Fruit fly (Drosophila melanogaster): ENCODE measurements around the gene shams.

shams gene

DNA sequence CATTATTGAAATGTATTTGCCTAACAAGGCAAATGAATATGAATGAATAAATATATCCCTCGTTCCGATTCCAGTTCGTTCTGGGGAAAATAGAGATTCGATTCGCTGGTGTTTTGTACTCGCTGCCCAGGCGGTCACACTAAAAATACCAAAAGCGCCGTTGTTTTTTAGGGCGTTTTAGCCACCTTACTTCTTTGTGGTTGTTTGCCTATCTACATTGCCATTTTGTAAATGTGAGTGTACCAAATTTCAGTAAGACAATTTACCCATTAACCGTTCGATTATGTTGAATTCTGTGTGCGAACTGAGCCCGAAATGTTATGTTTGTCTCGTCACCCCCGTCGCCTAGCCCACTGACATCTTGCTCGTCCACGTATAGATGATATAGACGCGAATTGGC is 23.1 kb upstream of the shams start, which contains the start of the genes CG33095 and CG33096:
Gene CG33095 (plus strand): TSS at position 187 of the 400 bp plus-strand sequence.
Gene CG33096 (plus strand): TSS at position 187 of the 400 bp plus-strand sequence.
- TF ChIP-seq bab1 (GFP tag; optimal IDR thresholded peaks at IDR 0.05) (no peak), Clk (GFP tag; optimal IDR thresholded peaks at IDR 0.05) (no peak), cnc (optimal IDR thresholded peaks at IDR 0.05) (no peak), pad (GFP tag; optimal IDR thresholded peaks at IDR 0.05) (no peak), CG1620 (GFP tag; optimal IDR thresholded peaks at IDR 0.05) (peak; percentile 21)

DNA sequence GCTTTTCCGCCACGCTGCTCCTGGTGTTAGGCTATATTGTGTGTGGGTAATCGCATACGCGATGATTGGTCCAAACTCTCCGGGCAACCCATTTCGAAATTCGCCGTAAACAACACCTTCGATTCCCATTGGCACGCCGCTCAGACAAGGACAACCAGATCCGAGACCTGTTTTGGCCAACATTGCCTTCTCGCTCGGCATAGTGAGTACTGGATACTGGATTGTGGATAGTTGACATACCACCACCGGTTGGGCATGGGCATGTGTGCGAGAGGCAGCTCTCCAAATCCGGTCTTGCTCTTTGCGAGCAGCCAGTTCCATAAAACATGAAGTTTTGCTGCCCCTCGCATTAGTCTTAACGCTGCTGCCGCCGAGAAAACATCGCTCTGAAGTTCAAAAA is 20.2 kb upstream of the shams start, which contains the start of gene fd96Cb:
Gene fd96Cb (plus strand): TSS at position 374 of the 400 bp plus-strand sequence.
- TF ChIP-seq CG7101 (tag; optimal IDR thresholded peaks at IDR 0.05): no peak
- no peak for TF ChIP-seq pad (GFP tag; optimal IDR thresholded peaks at IDR 0.05)
- TF ChIP-seq tj (GFP tag; optimal IDR thresholded peaks at IDR 0.05): no peak
- no peak for TF ChIP-seq bab1 (GFP tag; optimal IDR thresholded peaks at IDR 0.05)
- TF ChIP-seq Hr96 (GFP tag; optimal IDR thresholded peaks at IDR 0.05): no peak
- no peak for TF ChIP-seq cic (GFP tag; optimal IDR thresholded peaks at IDR 0.05)
- TF ChIP-seq Mnt (GFP tag; optimal IDR thresholded peaks at IDR 0.05): no peak
- TF ChIP-seq CG11617 (GFP tag; optimal IDR thresholded peaks at IDR 0.05): no peak
- no peak for TF ChIP-seq CG33017 (tag; optimal IDR thresholded peaks at IDR 0.05)
- TF ChIP-seq Crg-1 (GFP tag; optimal IDR thresholded peaks at IDR 0.05): no peak
- no peak for TF ChIP-seq CG7045 (GFP tag; optimal IDR thresholded peaks at IDR 0.05)
- TF ChIP-seq CG5204 (GFP tag; optimal IDR thresholded peaks at IDR 0.05): no peak
- TF ChIP-seq cnc (optimal IDR thresholded peaks at IDR 0.05): no peak
- no peak for TF ChIP-seq CG12768 (GFP tag; optimal IDR thresholded peaks at IDR 0.05)
- no peak for TF ChIP-seq kay (GFP tag; ENCODE audit: borderline replicate concordance)
- no peak for TF ChIP-seq CG14711 (tag; optimal IDR thresholded peaks at IDR 0.05)
- no peak for TF ChIP-seq toe (GFP tag; optimal IDR thresholded peaks at IDR 0.05)
- TF ChIP-seq Clk (GFP tag; optimal IDR thresholded peaks at IDR 0.05): no peak

DNA sequence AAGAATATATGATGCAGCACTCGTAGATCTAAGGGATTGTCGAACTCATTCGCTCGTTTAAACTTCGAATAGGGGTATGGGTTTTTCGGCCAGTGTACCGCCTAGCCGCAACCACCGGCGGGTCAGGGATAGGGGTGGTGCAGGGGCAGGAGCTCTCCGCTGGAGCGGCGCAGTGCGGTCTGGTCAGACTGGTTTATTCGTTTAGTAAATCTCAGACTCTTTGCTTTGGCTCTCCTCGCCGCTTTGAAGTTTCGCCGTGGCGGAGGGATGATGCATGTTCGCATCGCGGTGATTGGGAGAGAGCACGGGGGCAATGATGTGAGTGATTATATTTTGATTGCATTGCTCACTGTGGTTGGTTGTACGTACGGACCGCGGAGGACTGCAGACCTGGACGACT is 7.9 kb upstream of the shams start, which contains the start of gene fd96Ca:
Gene fd96Ca (plus strand): TSS at position 337 of the 400 bp plus-strand sequence.
- no peak for TF ChIP-seq CG5204 (GFP tag; optimal IDR thresholded peaks at IDR 0.05)
- no peak for TF ChIP-seq CG7045 (GFP tag; optimal IDR thresholded peaks at IDR 0.05)

DNA sequence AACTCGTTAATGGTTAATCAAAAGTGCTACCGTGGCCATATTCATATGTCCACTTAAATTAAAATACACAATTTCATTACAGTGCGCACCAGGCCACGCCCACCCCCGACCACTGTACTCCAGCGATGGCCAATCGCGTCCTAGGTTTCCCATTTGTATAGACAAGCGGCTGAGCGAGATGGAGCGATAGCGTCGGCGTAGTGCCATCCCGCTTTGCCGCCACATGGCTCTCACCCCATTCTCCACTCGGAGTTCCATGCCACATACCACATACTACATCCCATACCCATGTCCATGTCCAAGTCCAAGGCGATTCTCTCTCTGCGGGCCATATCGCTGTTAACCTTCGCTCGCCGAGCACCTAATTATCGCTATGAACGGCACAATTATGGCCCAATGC is 6.0 kb upstream of the shams start:
- TF ChIP-seq Clk (GFP tag; optimal IDR thresholded peaks at IDR 0.05): no peak
- TF ChIP-seq tj (GFP tag; optimal IDR thresholded peaks at IDR 0.05): no peak
- TF ChIP-seq CG11617 (GFP tag; optimal IDR thresholded peaks at IDR 0.05): no peak
- peak; percentile 2 for TF ChIP-seq pad (GFP tag; optimal IDR thresholded peaks at IDR 0.05)

DNA sequence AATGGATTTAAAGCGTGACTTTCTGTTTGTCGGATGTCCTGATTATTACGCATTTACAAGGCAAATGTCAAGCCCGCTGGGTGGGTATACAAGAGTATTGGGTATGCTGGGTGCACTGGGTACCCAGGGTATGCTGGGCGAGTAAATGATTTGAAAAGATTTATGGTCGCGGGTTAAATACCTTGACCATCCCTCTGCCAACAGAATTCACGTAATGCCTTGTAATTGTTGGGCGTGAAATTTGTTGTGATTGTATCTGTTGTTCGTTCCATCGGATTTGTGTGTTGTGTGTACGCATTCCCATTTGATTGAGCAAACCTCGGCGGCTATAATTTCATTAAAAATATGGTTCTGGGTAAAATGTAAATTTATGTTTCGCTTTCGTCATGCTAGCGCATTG is 4.3 kb upstream of the shams start:
- TF ChIP-seq ovo (GFP tag; optimal IDR thresholded peaks at IDR 0.05) (no peak), Hr96 (GFP tag; optimal IDR thresholded peaks at IDR 0.05) (no peak), Crg-1 (GFP tag; optimal IDR thresholded peaks at IDR 0.05) (no peak), Mnt (GFP tag; optimal IDR thresholded peaks at IDR 0.05) (no peak), CG5204 (GFP tag; optimal IDR thresholded peaks at IDR 0.05) (no peak), pad (GFP tag; optimal IDR thresholded peaks at IDR 0.05) (no peak), bab1 (GFP tag; optimal IDR thresholded peaks at IDR 0.05) (no peak), CG14711 (tag; optimal IDR thresholded peaks at IDR 0.05) (no peak), Clk (GFP tag; optimal IDR thresholded peaks at IDR 0.05) (no peak), kay (GFP tag; ENCODE audit: borderline replicate concordance) (no peak), CG7101 (tag; optimal IDR thresholded peaks at IDR 0.05) (no peak)

dm6 chr3R:25077280-25077820 is 2.9 kb upstream of the shams start:
- TF ChIP-seq Clk (GFP tag; optimal IDR thresholded peaks at IDR 0.05) (no peak), CG5204 (GFP tag; optimal IDR thresholded peaks at IDR 0.05) (no peak), cnc (optimal IDR thresholded peaks at IDR 0.05) (no peak), CG7101 (tag; optimal IDR thresholded peaks at IDR 0.05) (no peak), Hr96 (GFP tag; optimal IDR thresholded peaks at IDR 0.05) (no peak), tj (GFP tag; optimal IDR thresholded peaks at IDR 0.05) (no peak), Crg-1 (GFP tag; optimal IDR thresholded peaks at IDR 0.05) (no peak), pad (GFP tag; optimal IDR thresholded peaks at IDR 0.05) (no peak), CG12768 (GFP tag; optimal IDR thresholded peaks at IDR 0.05) (no peak)

DNA sequence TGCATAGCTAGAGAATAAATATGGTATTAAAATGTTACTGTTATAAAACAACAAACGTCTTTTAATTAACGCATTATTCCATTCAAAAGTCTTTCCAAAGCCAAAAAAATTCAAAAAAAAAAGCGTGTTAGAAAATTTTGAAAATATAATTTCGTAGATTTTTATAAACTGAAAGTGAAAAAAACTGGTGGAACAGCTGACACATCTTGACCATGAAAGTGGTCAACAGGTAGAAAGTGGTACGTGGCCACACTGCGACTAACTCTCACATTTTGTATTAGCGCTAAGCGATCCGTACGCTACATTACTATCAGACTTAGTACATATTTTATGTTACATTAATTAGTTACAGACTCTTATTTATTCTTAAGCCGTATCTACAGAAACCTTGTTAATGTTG is 3.5 kb downstream of the shams start, which contains the start of gene CG11836:
Gene CG11836 (plus strand): TSS at position 256 of the 400 bp plus-strand sequence.
- TF ChIP-seq CG1620 (GFP tag; optimal IDR thresholded peaks at IDR 0.05): no peak
- TF ChIP-seq CG33017 (tag; optimal IDR thresholded peaks at IDR 0.05): no peak
- TF ChIP-seq ovo (GFP tag; optimal IDR thresholded peaks at IDR 0.05): no peak
- TF ChIP-seq cic (GFP tag; optimal IDR thresholded peaks at IDR 0.05): no peak
- TF ChIP-seq toe (GFP tag; optimal IDR thresholded peaks at IDR 0.05): no peak
- no peak for TF ChIP-seq Clk (GFP tag; optimal IDR thresholded peaks at IDR 0.05)
- no peak for TF ChIP-seq Mnt (GFP tag; optimal IDR thresholded peaks at IDR 0.05)
- TF ChIP-seq cnc (optimal IDR thresholded peaks at IDR 0.05): no peak
- no peak for TF ChIP-seq CG7045 (GFP tag; optimal IDR thresholded peaks at IDR 0.05)
- TF ChIP-seq Crg-1 (GFP tag; optimal IDR thresholded peaks at IDR 0.05): no peak
- no peak for TF ChIP-seq CG11617 (GFP tag; optimal IDR thresholded peaks at IDR 0.05)

Measured in whole organism, adult.